Worm (Caenorhabditis elegans) whole organism, L4 larva: Measurements from ENCODE around the gene C03A3.1.

Experiments
- lin-13 ChIP-seq: fragments of 150-350 bp; optimal IDR thresholded peaks from 2 replicates; lab custom pipeline; 2014; ENCODE audit warnings: missing biosample characterization, missing genetic modification reagents, missing genetic modification characterization
- mdl-1 ChIP-seq, 2 experiments: fragments of 150-350 bp in 1 of 2; sonication (generic microtip) in 1 of 2; optimal IDR thresholded peaks; 2 replicates each; lab custom pipeline; 2014 to 2017; ENCODE audit warnings: missing biosample characterization in 2 of 2, missing genetic modification characterization in 2 of 2
- nhr-6 ChIP-seq: fragments of 150-350 bp; optimal IDR thresholded peaks from 2 replicates; lab custom pipeline; 2014; ENCODE audit warnings: missing biosample characterization, missing genetic modification characterization
- skn-1 ChIP-seq: fragments of 150-350 bp; optimal IDR thresholded peaks from 2 replicates; lab custom pipeline; 2014; ENCODE audit warnings: missing biosample characterization, missing genetic modification characterization
- unc-39 ChIP-seq: sonication (generic microtip); optimal IDR thresholded peaks from 2 replicates; lab custom pipeline; 2017; ENCODE audit warnings: missing biosample characterization, missing genetic modification characterization
- ztf-11 ChIP-seq: fragments of 150-350 bp; optimal IDR thresholded peaks from 2 replicates; lab custom pipeline; 2014; ENCODE audit warnings: missing biosample characterization, missing genetic modification characterization

ce11 chrX:11243604-11244003 is 13.6 kb upstream of the C03A3.1 start:
- no peak for TF ChIP-seq unc-39 (tag; lab: Kevin White, UChicago)
- no peak for TF ChIP-seq lin-13 (GFP tag; lab: Kevin White, UChicago)
- no peak for TF ChIP-seq ztf-11 (tag; lab: Kevin White, UChicago)
- no peak for TF ChIP-seq skn-1 (tag; lab: Kevin White, UChicago)
- no peak for TF ChIP-seq mdl-1 (tag; optimal IDR thresholded peaks at IDR 0.05; lab: Kevin White, UChicago)
- no peak for TF ChIP-seq nhr-6 (tag; lab: Kevin White, UChicago)
